Fruit fly (Drosophila melanogaster) whole organism, embryonic: ENCODE measurements around the gene Sf3b1.

Experiments
- Awh ChIP-seq: fragments of 200-800 bp; sonication (Bioruptor generic); IDR thresholded peaks from 2 replicates; pipeline ENCODE4, ENCODE4 v1.3.6; 2022; ENCODE audit warnings: missing biosample characterization, missing genetic modification characterization
- C15 ChIP-seq: fragments of 200-800 bp; sonication (Bioruptor generic); IDR thresholded peaks from 3 replicates; pipeline ENCODE4 v1.3.6; 2022; ENCODE audit warnings: missing biosample characterization, missing genetic modification characterization
- CG11093 ChIP-seq: fragments of 200-800 bp; sonication (Bioruptor generic); IDR thresholded peaks from 3 replicates; pipeline ENCODE4 v1.3.6; 2022; ENCODE audit warnings: missing biosample characterization, missing genetic modification characterization
- CG11456 ChIP-seq: fragments of 200-800 bp; sonication (Bioruptor generic); IDR thresholded peaks from 3 replicates; pipeline ENCODE4 v1.3.6; 2022; ENCODE audit warnings: missing biosample characterization, missing genetic modification characterization
- CG12155 ChIP-seq: fragments of 200-800 bp; sonication (Bioruptor generic); optimal IDR thresholded peaks from 3 replicates; lab custom pipeline; 2016; ENCODE audit warnings: missing biosample characterization, missing genetic modification characterization
- CG12236 ChIP-seq: fragments of 200-800 bp; sonication (Bioruptor generic); optimal IDR thresholded peaks from 2 replicates; lab custom pipeline; 2016; ENCODE audit warnings: missing biosample characterization, missing genetic modification characterization
- CG12391 ChIP-seq: fragments of 200-800 bp; sonication (Bioruptor generic); optimal IDR thresholded peaks from 3 replicates; lab custom pipeline; 2018; ENCODE audit warnings: missing biosample characterization, mild to moderate bottlenecking, missing genetic modification characterization, moderate library complexity
- CG13123 ChIP-seq: fragments of 200-800 bp; sonication (Bioruptor generic); optimal IDR thresholded peaks from 2 replicates; lab custom pipeline; 2016; ENCODE audit warnings: missing biosample characterization, missing genetic modification characterization
- CG13296 ChIP-seq: fragments of 200-800 bp; sonication (Bioruptor generic); optimal IDR thresholded peaks from 3 replicates; lab custom pipeline; 2018; ENCODE audit warnings: missing biosample characterization, mild to moderate bottlenecking, missing genetic modification characterization
- CG13424 ChIP-seq: fragments of 200-800 bp; sonication (Bioruptor generic); optimal IDR thresholded peaks from 2 replicates; lab custom pipeline; 2019; ENCODE audit warnings: missing biosample characterization, mild to moderate bottlenecking, missing genetic modification characterization, moderate library complexity
- CG15011 ChIP-seq: fragments of 200-800 bp; sonication (Bioruptor generic); optimal IDR thresholded peaks from 3 replicates; lab custom pipeline; 2018; ENCODE audit warnings: missing biosample characterization, mild to moderate bottlenecking, missing genetic modification characterization
- CG1603 ChIP-seq: fragments of 200-800 bp; sonication (Bioruptor generic); optimal IDR thresholded peaks from 2 replicates; lab custom pipeline; 2019; ENCODE audit warnings: missing biosample characterization, mild to moderate bottlenecking, missing genetic modification characterization, moderate library complexity
- CG1832 ChIP-seq: fragments of 200-800 bp; sonication (Bioruptor generic); optimal IDR thresholded peaks from 2 replicates; lab custom pipeline; 2017; ENCODE audit warnings: missing biosample characterization, mild to moderate bottlenecking, missing genetic modification characterization, inconsistent platforms
- CG2889 ChIP-seq: fragments of 200-800 bp; sonication (Bioruptor generic); IDR thresholded peaks from 3 replicates; pipeline ENCODE4 v1.3.6; 2022; ENCODE audit warnings: missing biosample characterization, missing genetic modification characterization
- CG30403 ChIP-seq: fragments of 200-800 bp; sonication (Bioruptor generic); optimal IDR thresholded peaks from 3 replicates; lab custom pipeline; 2016; ENCODE audit warnings: missing biosample characterization, missing genetic modification characterization
- CG31365 ChIP-seq: fragments of 200-800 bp; sonication (Bioruptor generic); optimal IDR thresholded peaks from 2 replicates; lab custom pipeline; 2018; ENCODE audit warnings: missing biosample characterization, mild to moderate bottlenecking, missing genetic modification characterization
- CG33557 ChIP-seq: fragments of 200-800 bp; sonication (Bioruptor generic); optimal IDR thresholded peaks from 2 replicates; lab custom pipeline; 2019; ENCODE audit warnings: missing biosample characterization, mild to moderate bottlenecking, missing genetic modification characterization, moderate library complexity
- CG3838 ChIP-seq: fragments of 200-800 bp; sonication (Bioruptor generic); optimal IDR thresholded peaks from 3 replicates; lab custom pipeline; 2016; ENCODE audit warnings: missing biosample characterization, missing genetic modification characterization
- CG6175 ChIP-seq: fragments of 200-800 bp; sonication (Bioruptor generic); IDR thresholded peaks from 3 replicates; pipeline ENCODE4 v1.3.6; 2022; ENCODE audit warnings: missing biosample characterization, missing genetic modification characterization
- CG7745 ChIP-seq: fragments of 200-800 bp; sonication (Bioruptor generic); optimal IDR thresholded peaks from 2 replicates; lab custom pipeline; 2018; ENCODE audit warnings: missing biosample characterization, mild to moderate bottlenecking, missing genetic modification characterization, moderate library complexity
- CG8765 ChIP-seq: fragments of 200-800 bp; sonication (Bioruptor generic); IDR thresholded peaks from 2 replicates; pipeline ENCODE4 v1.3.6; 2022; ENCODE audit warnings: missing biosample characterization, missing genetic modification characterization
- CG8924 ChIP-seq: fragments of 200-800 bp; optimal IDR thresholded peaks from 3 replicates; lab custom pipeline; 2019; ENCODE audit warnings: missing biosample characterization, mild to moderate bottlenecking, missing genetic modification characterization, moderate library complexity
- CG9932 ChIP-seq: fragments of 200-800 bp; sonication (Bioruptor generic); IDR thresholded peaks from 2 replicates; pipeline ENCODE4 v1.3.6; 2022; ENCODE audit warnings: missing biosample characterization, missing genetic modification characterization
- Dp ChIP-seq: fragments of 200-800 bp; sonication (Bioruptor generic); optimal IDR thresholded peaks from 2 replicates; lab custom pipeline; 2018; ENCODE audit warnings: missing biosample characterization, mild to moderate bottlenecking, missing genetic modification characterization, moderate library complexity
- Eip74EF ChIP-seq, 2 experiments: fragments of 200-800 bp in 1 of 2; fragments of >200 bp in 1 of 2; sonication (Bioruptor generic) in 1 of 2; optimal IDR thresholded peaks; 2 replicates each; lab custom pipeline; 2017 to 2019; ENCODE audit warnings: missing biosample characterization in 2 of 2, missing genetic modification characterization in 2 of 2, mild to moderate bottlenecking in 1 of 2, moderate library complexity in 1 of 2
- HLHmδ ChIP-seq: fragments of 200-800 bp; sonication (Bioruptor generic); optimal IDR thresholded peaks from 2 replicates; lab custom pipeline; 2018; ENCODE audit warnings: missing biosample characterization, mild to moderate bottlenecking, missing genetic modification characterization, moderate library complexity
- HmgZ ChIP-seq: fragments of 200-800 bp; sonication (Bioruptor generic); optimal IDR thresholded peaks from 2 replicates; lab custom pipeline; 2018; ENCODE audit warnings: missing biosample characterization, mild to moderate bottlenecking, missing genetic modification characterization
- Mad ChIP-seq: fragments of 200-800 bp; sonication (Bioruptor generic); optimal IDR thresholded peaks from 2 replicates; lab custom pipeline; 2016; ENCODE audit warnings: missing biosample characterization, missing genetic modification characterization
- Mrtf ChIP-seq: fragments of 200-800 bp; sonication (Bioruptor generic); IDR thresholded peaks from 3 replicates; pipeline ENCODE4 v1.3.6; 2022; ENCODE audit warnings: missing biosample characterization, missing genetic modification characterization
- Myb ChIP-seq: fragments of 200-800 bp; sonication (Bioruptor generic); optimal IDR thresholded peaks from 2 replicates; lab custom pipeline; 2016; ENCODE audit warnings: missing biosample characterization, missing genetic modification characterization
- Ravus ChIP-seq: fragments of 200-800 bp; sonication (Bioruptor generic); IDR thresholded peaks from 2 replicates; pipeline ENCODE4 v1.3.6; 2022; ENCODE audit warnings: missing biosample characterization, missing genetic modification characterization
- Sox102F ChIP-seq: fragments of 200-800 bp; sonication (Bioruptor generic); optimal IDR thresholded peaks from 2 replicates; lab custom pipeline; 2018; ENCODE audit warnings: missing biosample characterization, mild to moderate bottlenecking, missing genetic modification characterization, moderate library complexity
- Vsx1 ChIP-seq: fragments of 200-800 bp; sonication (Bioruptor generic); optimal IDR thresholded peaks from 2 replicates; lab custom pipeline; 2017; ENCODE audit warnings: missing biosample characterization, mild to moderate bottlenecking, missing genetic modification characterization, missing genetic modification reagents
- ash1 ChIP-seq: fragments of 200-800 bp; sonication (Bioruptor generic); optimal IDR thresholded peaks from 2 replicates; lab custom pipeline; 2018; ENCODE audit warnings: missing biosample characterization, mild to moderate bottlenecking, missing genetic modification characterization
- bab2 ChIP-seq: fragments of 200-800 bp; sonication (Bioruptor generic); optimal IDR thresholded peaks from 2 replicates; lab custom pipeline; 2016; ENCODE audit warnings: missing biosample characterization, missing genetic modification characterization
- bigmax ChIP-seq: fragments of 200-800 bp; sonication (Bioruptor generic); optimal IDR thresholded peaks from 2 replicates; lab custom pipeline; 2018; ENCODE audit warnings: missing biosample characterization, mild to moderate bottlenecking, missing genetic modification characterization
- dm ChIP-seq: fragments of 200-800 bp; sonication (Bioruptor generic); optimal IDR thresholded peaks from 3 replicates; lab custom pipeline; 2016; ENCODE audit warnings: missing biosample characterization, missing genetic modification characterization
- fd3F ChIP-seq: fragments of 200-800 bp; sonication (Bioruptor generic); optimal IDR thresholded peaks from 2 replicates; lab custom pipeline; 2018; ENCODE audit warnings: missing biosample characterization, mild to moderate bottlenecking, missing genetic modification characterization, moderate library complexity
- fd64A ChIP-seq: fragments of 200-800 bp; sonication (Bioruptor generic); optimal IDR thresholded peaks from 3 replicates; lab custom pipeline; 2018; ENCODE audit warnings: missing biosample characterization, mild to moderate bottlenecking, missing genetic modification characterization
- fd96Cb ChIP-seq: fragments of 200-800 bp; sonication (Bioruptor generic); optimal IDR thresholded peaks from 2 replicates; lab custom pipeline; 2018; ENCODE audit warnings: missing biosample characterization, mild to moderate bottlenecking, missing genetic modification characterization, moderate library complexity
- fru ChIP-seq: fragments of >200 bp; optimal IDR thresholded peaks from 2 replicates; lab custom pipeline; 2017
- gro ChIP-seq: fragments of 200-800 bp; sonication (Bioruptor generic); optimal IDR thresholded peaks from 2 replicates; lab custom pipeline; 2016; ENCODE audit warnings: missing biosample characterization, missing genetic modification characterization
- kah ChIP-seq: fragments of 200-800 bp; sonication (Bioruptor generic); optimal IDR thresholded peaks from 2 replicates; lab custom pipeline; 2018; ENCODE audit warnings: missing biosample characterization, mild to moderate bottlenecking, missing genetic modification characterization
- lola ChIP-seq, 3 experiments: fragments of >200 bp in 2 of 3; fragments of 200-800 bp in 1 of 3; sonication (Bioruptor generic) in 1 of 3; optimal IDR thresholded peaks; 2 replicates each; lab custom pipeline; 2017 to 2019; ENCODE audit warnings: missing biosample characterization in 3 of 3, missing genetic modification characterization in 3 of 3, mild to moderate bottlenecking in 1 of 3, moderate library complexity in 1 of 3
- mld ChIP-seq: fragments of 200-800 bp; sonication (Bioruptor generic); IDR thresholded peaks from 3 replicates; pipeline ENCODE4 v1.3.6; 2022; ENCODE audit warnings: missing biosample characterization, missing genetic modification characterization; ENCODE audit not compliant: partially characterized antibody
- pb ChIP-seq: fragments of 200-800 bp; sonication (Bioruptor generic); optimal IDR thresholded peaks from 3 replicates; lab custom pipeline; 2016; ENCODE audit warnings: missing biosample characterization, missing genetic modification characterization
- pzg ChIP-seq: fragments of 200-800 bp; sonication (Bioruptor generic); optimal IDR thresholded peaks from 3 replicates; lab custom pipeline; 2018; ENCODE audit warnings: missing biosample characterization, mild to moderate bottlenecking, missing genetic modification characterization, moderate library complexity
- so ChIP-seq: fragments of 200-800 bp; sonication (Bioruptor generic); IDR thresholded peaks from 3 replicates; pipeline ENCODE4 v1.3.6; 2022; ENCODE audit warnings: missing biosample characterization, missing genetic modification characterization
- tup ChIP-seq: fragments of 200-800 bp; sonication (Bioruptor generic); optimal IDR thresholded peaks from 2 replicates; lab custom pipeline; 2016; ENCODE audit warnings: missing biosample characterization, mild to moderate bottlenecking, missing genetic modification characterization, moderate library complexity

The Sf3b1 gene

DNA sequence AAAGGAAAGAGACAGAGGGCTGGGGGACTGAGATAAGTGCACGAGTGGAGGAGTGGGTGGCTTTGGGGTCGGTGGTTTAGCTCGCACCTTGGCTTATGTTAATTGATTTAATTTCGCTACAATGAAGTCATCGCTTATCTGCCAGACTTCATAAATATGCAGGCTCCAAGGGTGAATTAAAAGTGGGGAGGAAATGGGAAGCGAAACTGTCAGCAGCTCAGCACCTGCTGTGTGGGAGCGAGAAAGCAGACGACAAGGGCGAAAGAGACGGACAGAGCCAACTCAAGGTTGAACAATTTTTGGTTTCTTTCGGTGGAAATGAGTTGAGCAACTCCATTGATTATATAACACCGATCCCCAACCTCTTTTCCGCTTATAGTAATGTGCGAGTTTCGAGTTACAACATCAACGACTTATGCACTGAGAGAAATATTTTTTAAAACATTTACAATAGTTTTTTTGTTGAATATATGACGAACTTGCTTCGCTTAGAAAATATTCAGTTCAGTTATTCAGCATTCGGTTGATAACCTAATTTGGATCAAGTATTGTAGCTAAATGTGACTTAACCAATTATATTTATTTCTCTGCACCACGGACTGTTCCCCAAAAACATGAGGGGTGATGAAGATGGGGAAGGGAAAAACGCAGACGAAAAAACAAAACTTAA is 47.7 kb upstream of the Sf3b1 start (continued):
- no peak for TF ChIP-seq CG7745 (tag; lab: Kevin White, UChicago)
- TF ChIP-seq tup = peak; percentile 67
- TF ChIP-seq dm (GFP tag; lab: Kevin White, UChicago) = peak; percentile 77
- no peak for TF ChIP-seq CG15011 (GFP tag; lab: Kevin White, UChicago)
- TF ChIP-seq pb = peak; percentile 66
- peak; percentile 38; the same call in 1 of the 2 replicates for TF ChIP-seq CG8765 (GFP tag; lab: Robert Waterston, UW)
- no peak for TF ChIP-seq C15 (GFP tag; lab: Robert Waterston, UW)
- TF ChIP-seq fd3F (GFP tag; lab: Kevin White, UChicago) = peak; percentile 49
- TF ChIP-seq CG13424 (tag; lab: Kevin White, UChicago) = peak; percentile 90
- no peak for TF ChIP-seq ash1 (GFP tag; lab: Kevin White, UChicago)
- peak; percentile 92 for TF ChIP-seq CG8924 (tag; lab: Kevin White, UChicago)
- TF ChIP-seq CG3838 (GFP tag; lab: Kevin White, UChicago) = peak; percentile 69
- TF ChIP-seq Vsx1 (GFP tag; lab: Kevin White, UChicago) = peak; percentile 76
- peak; percentile 71 for TF ChIP-seq Mrtf (GFP tag; lab: Robert Waterston, UW)
- TF ChIP-seq CG12155 (GFP tag; lab: Kevin White, UChicago) = peak; percentile 76
- peak; percentile 88 for TF ChIP-seq so
- TF ChIP-seq Eip74EF (GFP tag; optimal IDR thresholded peaks at IDR 0.05; lab: Kevin White, UChicago) = peak in 1 of 2 experiments; percentile 91
- TF ChIP-seq CG2889 (GFP tag; lab: Robert Waterston, UW) = peak; percentile 56; the same call in 1 of the 3 replicates
- TF ChIP-seq CG12391 (tag; lab: Kevin White, UChicago) = peak; percentile 93
- peak; percentile 66 for TF ChIP-seq HmgZ
- TF ChIP-seq CG12236 = peak; percentile 84
- TF ChIP-seq Myb (GFP tag; lab: Kevin White, UChicago) = peak; percentile 63
- no peak for TF ChIP-seq pzg (GFP tag; lab: Kevin White, UChicago)
- TF ChIP-seq CG11456 (GFP tag; lab: Robert Waterston, UW) = peak; percentile 58; the same call in 2 of the 3 replicates
- peak; percentile 26 for TF ChIP-seq fd64A
- peak; percentile 51 for TF ChIP-seq CG1832 (GFP tag; lab: Kevin White, UChicago)
- peak in 1 of 3 experiments; percentile 93 for TF ChIP-seq lola (GFP tag; optimal IDR thresholded peaks at IDR 0.05; lab: Kevin White, UChicago)
- TF ChIP-seq Dp = no peak
- peak; percentile 85 for TF ChIP-seq Mad (GFP tag; lab: Kevin White, UChicago)
- TF ChIP-seq CG31365 (tag; lab: Kevin White, UChicago) = no peak
- peak; percentile 70; the same call in 2 of the 3 replicates for TF ChIP-seq CG11093
- TF ChIP-seq CG6175 (GFP tag; lab: Robert Waterston, UW) = no peak
- TF ChIP-seq fd96Cb (tag; lab: Kevin White, UChicago) = peak; percentile 89
- TF ChIP-seq kah (GFP tag; lab: Kevin White, UChicago) = peak; percentile 67
- peak; percentile 84 for TF ChIP-seq CG33557 (GFP tag; lab: Kevin White, UChicago)
- TF ChIP-seq gro (GFP tag; lab: Kevin White, UChicago) = peak; percentile 36
- TF ChIP-seq Awh (GFP tag; lab: Robert Waterston, UW) = peak; percentile 81
- TF ChIP-seq Ravus = peak; percentile 43
- peak; percentile 51 for TF ChIP-seq CG13296 (GFP tag; lab: Kevin White, UChicago)
- peak; percentile 96 for TF ChIP-seq Sox102F (GFP tag; lab: Kevin White, UChicago)
- TF ChIP-seq HLHmδ = no peak
- TF ChIP-seq CG30403 = peak; percentile 89
- no peak for TF ChIP-seq fru
- no peak for TF ChIP-seq CG9932 (GFP tag; lab: Robert Waterston, UW)
- peak; percentile 55 for TF ChIP-seq CG13123 (GFP tag; lab: Kevin White, UChicago)
- no peak for TF ChIP-seq mld (GFP tag; lab: Robert Waterston, UW)
- peak; percentile 95 for TF ChIP-seq CG1603
- no peak for TF ChIP-seq bigmax (GFP tag; lab: Kevin White, UChicago)
- peak; percentile 87 for TF ChIP-seq bab2 (GFP tag; lab: Kevin White, UChicago)
